Fruit fly (Drosophila melanogaster) whole organism, wandering third instar larva: ENCODE results near the gene CG31624.

Experiments
- Abd-B ChIP-seq: fragments of >200 bp; optimal IDR thresholded peaks from 2 replicates; lab custom pipeline; 2017; ENCODE audit warnings: missing biosample characterization, missing genetic modification characterization
- Dfd ChIP-seq: fragments of >200 bp; optimal IDR thresholded peaks from 2 replicates; lab custom pipeline; 2017; ENCODE audit warnings: missing biosample characterization, missing genetic modification characterization
- Myc ChIP-seq: fragments of >200 bp; optimal IDR thresholded peaks from 2 replicates; lab custom pipeline; 2017
- OdsH ChIP-seq: fragments of 200-800 bp; sonication (Bioruptor generic); optimal IDR thresholded peaks from 2 replicates; lab custom pipeline; 2016; ENCODE audit warnings: missing biosample characterization, mild to moderate bottlenecking, missing genetic modification characterization
- dl ChIP-seq, 2 experiments: fragments of 175-275, 200-275 bp in 1 of 2; fragments of 200-275 bp in 1 of 2; sonication (Bioruptor generic); optimal IDR thresholded peaks; lab custom pipeline; 2018; ENCODE audit warnings: mild to moderate bottlenecking in 2 of 2, missing biosample characterization in 2 of 2, missing genetic modification characterization in 2 of 2, moderate library complexity in 2 of 2; ENCODE audit not compliant: partially characterized antibody in 2 of 2, insufficient read depth in 1 of 2
- dmrt93B ChIP-seq: fragments of 200-800 bp; sonication (Bioruptor generic); optimal IDR thresholded peaks from 2 replicates; lab custom pipeline; 2018; ENCODE audit warnings: missing biosample characterization, mild to moderate bottlenecking, missing genetic modification characterization
- pan ChIP-seq: fragments of >200 bp; optimal IDR thresholded peaks from 2 replicates; lab custom pipeline; 2017
- sage ChIP-seq: fragments of 200-800 bp; sonication (Bioruptor generic); optimal IDR thresholded peaks from 2 replicates; lab custom pipeline; 2016; ENCODE audit warnings: missing biosample characterization, mild to moderate bottlenecking, missing genetic modification characterization
- usp ChIP-seq: fragments of >200 bp; optimal IDR thresholded peaks from 2 replicates; lab custom pipeline; 2017; ENCODE audit warnings: missing biosample characterization, missing genetic modification characterization

dm6 chr2L:21221114-21221578 is 21.0 kb upstream of the CG31624 start, which contains the start of gene CG8677:
- TF ChIP-seq usp (GFP tag; lab: Kevin White, UChicago) (no peak), Myc (lab: Kevin White, UChicago) (no peak), pan (no peak), Dfd (no peak), dmrt93B (GFP tag; lab: Kevin White, UChicago) (no peak), dl (GFP tag; optimal IDR thresholded peaks at IDR 0.05; lab: Kevin White, UChicago; ENCODE audit: insufficient read depth in 1 of 2, partially characterized antibody in 2 of 2) (no peak), OdsH (GFP tag; lab: Kevin White, UChicago) (no peak), sage (GFP tag; lab: Kevin White, UChicago) (no peak), Abd-B (GFP tag; lab: Kevin White, UChicago) (no peak)
